Fruit fly (Drosophila melanogaster) whole organism, embryonic: ENCODE results near the gene CG11052.

Experiments used
- Ada2b ChIP-seq: fragments of 200-800 bp; sonication (Bioruptor generic); IDR thresholded peaks from 2 replicates; pipeline ENCODE4 v1.3.6; 2022; ENCODE audit warnings: missing biosample characterization, missing genetic modification characterization
- Aef1 ChIP-seq: fragments of 200-800 bp; sonication (Bioruptor generic); IDR thresholded peaks from 3 replicates; pipeline ENCODE4 v1.3.6; 2022; ENCODE audit warnings: missing biosample characterization, missing genetic modification characterization
- Atf3 ChIP-seq: fragments of 200-800 bp; sonication (Bioruptor generic); optimal IDR thresholded peaks from 3 replicates; lab custom pipeline; 2016; ENCODE audit warnings: missing biosample characterization, missing genetic modification characterization
- CG10209 ChIP-seq: fragments of 200-800 bp; sonication (Bioruptor generic); optimal IDR thresholded peaks from 3 replicates; lab custom pipeline; 2017; ENCODE audit warnings: missing biosample characterization, mild to moderate bottlenecking, missing genetic modification characterization, missing genetic modification reagents
- CG10959 ChIP-seq: fragments of 200-800 bp; sonication (Bioruptor generic); IDR thresholded peaks from 2 replicates; pipeline ENCODE4 v1.3.6; 2022; ENCODE audit warnings: missing biosample characterization, missing genetic modification characterization
- CG11560 ChIP-seq: fragments of 200-800 bp; sonication (Bioruptor generic); IDR thresholded peaks from 3 replicates; pipeline ENCODE4 v1.3.6; 2022; ENCODE audit warnings: missing biosample characterization, missing genetic modification characterization
- CG12659 ChIP-seq: fragments of 200-800 bp; sonication (Bioruptor generic); optimal IDR thresholded peaks from 3 replicates; lab custom pipeline; 2017; ENCODE audit warnings: mild to moderate bottlenecking, missing biosample characterization, missing genetic modification reagents, missing genetic modification characterization
- CG14667 ChIP-seq: fragments of 200-800 bp; sonication (Bioruptor generic); IDR thresholded peaks from 2 replicates; pipeline ENCODE4 v1.3.6; 2022; ENCODE audit warnings: missing biosample characterization, missing genetic modification characterization
- CG16815 ChIP-seq: fragments of 200-800 bp; sonication (Bioruptor generic); optimal IDR thresholded peaks from 3 replicates; lab custom pipeline; 2017; ENCODE audit warnings: missing biosample characterization, mild to moderate bottlenecking, missing genetic modification characterization
- CG17359 ChIP-seq: fragments of 200-800 bp; sonication (Bioruptor generic); optimal IDR thresholded peaks from 3 replicates; lab custom pipeline; 2018; ENCODE audit warnings: missing biosample characterization, mild to moderate bottlenecking, missing genetic modification characterization, moderate library complexity
- CG17829 ChIP-seq: fragments of 200-800 bp; optimal IDR thresholded peaks from 2 replicates; lab custom pipeline; 2019; ENCODE audit warnings: missing biosample characterization, mild to moderate bottlenecking, missing genetic modification characterization, moderate library complexity
- CG18011 ChIP-seq: fragments of 200-800 bp; sonication (Bioruptor generic); optimal IDR thresholded peaks from 2 replicates; lab custom pipeline; 2017; ENCODE audit warnings: missing biosample characterization, missing genetic modification characterization, mild to moderate bottlenecking, moderate library complexity, missing genotype
- CG18599 ChIP-seq: fragments of 200-800 bp; sonication (Bioruptor generic); optimal IDR thresholded peaks from 3 replicates; lab custom pipeline; 2017; ENCODE audit warnings: missing biosample characterization, missing genetic modification characterization, mild to moderate bottlenecking, moderate library complexity, missing genetic modification reagents
- CG31388 ChIP-seq: fragments of 200-800 bp; sonication (Bioruptor generic); optimal IDR thresholded peaks from 2 replicates; lab custom pipeline; 2016; ENCODE audit warnings: missing biosample characterization, missing genetic modification characterization
- CG32772 ChIP-seq: fragments of 200-800 bp; sonication (Bioruptor generic); IDR thresholded peaks from 2 replicates; pipeline ENCODE4 v1.3.6; 2022; ENCODE audit warnings: missing biosample characterization, missing genetic modification characterization
- CG3407 ChIP-seq: fragments of 200-800 bp; sonication (Bioruptor generic); optimal IDR thresholded peaks from 2 replicates; lab custom pipeline; 2018; ENCODE audit warnings: missing biosample characterization, mild to moderate bottlenecking, missing genetic modification characterization
- CG6791 ChIP-seq: fragments of 200-800 bp; sonication (Bioruptor generic); IDR thresholded peaks from 3 replicates; pipeline ENCODE4 v1.3.6; 2022; ENCODE audit warnings: missing biosample characterization, missing genetic modification characterization; ENCODE audit not compliant: partially characterized antibody
- CG7357 ChIP-seq: fragments of 200-800 bp; sonication (Bioruptor generic); IDR thresholded peaks from 3 replicates; pipeline ENCODE4 v1.3.6; 2022; ENCODE audit warnings: missing biosample characterization, missing genetic modification characterization
- CG7786 ChIP-seq: fragments of 200-800 bp; sonication (Bioruptor generic); optimal IDR thresholded peaks from 2 replicates; lab custom pipeline; 2016; ENCODE audit warnings: missing biosample characterization, missing genetic modification characterization
- CG8290 ChIP-seq, 3 experiments: fragments of 200-800 bp; sonication (Bioruptor generic); optimal IDR thresholded peaks; 2 replicates each; lab custom pipeline; 2016 to 2019; ENCODE audit warnings: missing biosample characterization in 3 of 3, missing genetic modification characterization in 3 of 3, mild to moderate bottlenecking in 2 of 3, moderate library complexity in 1 of 3
- CG9609 ChIP-seq: fragments of 200-800 bp; sonication (Bioruptor generic); optimal IDR thresholded peaks from 3 replicates; lab custom pipeline; 2016; ENCODE audit warnings: missing biosample characterization, missing genetic modification characterization
- CTCF ChIP-seq: fragments of 200-800 bp; sonication (Bioruptor generic); optimal IDR thresholded peaks from 2 replicates; lab custom pipeline; 2017; ENCODE audit warnings: missing biosample characterization, mild to moderate bottlenecking, missing genetic modification characterization, moderate library complexity
- Fer3 ChIP-seq: fragments of 200-800 bp; sonication (Bioruptor generic); optimal IDR thresholded peaks from 2 replicates; lab custom pipeline; 2018; ENCODE audit warnings: missing biosample characterization, mild to moderate bottlenecking, missing genetic modification characterization, moderate library complexity
- Gug ChIP-seq: fragments of 200-800 bp; sonication (Bioruptor generic); IDR thresholded peaks from 4 replicates; pipeline ENCODE4 v1.3.6; 2022; ENCODE audit warnings: missing biosample characterization, missing genetic modification characterization
- H15 ChIP-seq: fragments of 200-800 bp; sonication (Bioruptor generic); IDR thresholded peaks from 3 replicates; pipeline ENCODE4 v1.3.6; 2022; ENCODE audit warnings: missing biosample characterization, missing genetic modification characterization
- HLH3B ChIP-seq: fragments of 200-800 bp; sonication (Bioruptor generic); IDR thresholded peaks from 2 replicates; pipeline ENCODE4 v1.3.6; 2022; ENCODE audit warnings: missing biosample characterization, missing genetic modification characterization
- HmgZ ChIP-seq: fragments of 200-800 bp; sonication (Bioruptor generic); optimal IDR thresholded peaks from 2 replicates; lab custom pipeline; 2018; ENCODE audit warnings: missing biosample characterization, mild to moderate bottlenecking, missing genetic modification characterization
- Hr51 ChIP-seq, 2 experiments: fragments of 200-800 bp; sonication (Bioruptor generic); optimal IDR thresholded peaks; 2 replicates in 1 of 2; 3 replicates in 1 of 2; lab custom pipeline; 2016 to 2018; ENCODE audit warnings: missing biosample characterization in 2 of 2, missing genetic modification characterization in 2 of 2, mild to moderate bottlenecking in 1 of 2, moderate library complexity in 1 of 2
- MESR4 ChIP-seq: fragments of 200-800 bp; sonication (Bioruptor generic); optimal IDR thresholded peaks from 2 replicates; lab custom pipeline; 2018; ENCODE audit warnings: missing biosample characterization, mild to moderate bottlenecking, missing genetic modification characterization, moderate library complexity
- Usf ChIP-seq: fragments of 200-800 bp; sonication (Bioruptor generic); optimal IDR thresholded peaks from 2 replicates; lab custom pipeline; 2017; ENCODE audit warnings: missing genotype, missing biosample characterization, missing genetic modification characterization
- az2 ChIP-seq: fragments of 200-800 bp; sonication (Bioruptor generic); optimal IDR thresholded peaks from 3 replicates; lab custom pipeline; 2016; ENCODE audit warnings: missing biosample characterization, missing genetic modification characterization
- bigmax ChIP-seq: fragments of 200-800 bp; sonication (Bioruptor generic); optimal IDR thresholded peaks from 2 replicates; lab custom pipeline; 2018; ENCODE audit warnings: missing biosample characterization, mild to moderate bottlenecking, missing genetic modification characterization
- br ChIP-seq: fragments of >200 bp; optimal IDR thresholded peaks from 2 replicates; lab custom pipeline; 2017
- dmrt99B ChIP-seq: fragments of 200-800 bp; sonication (Bioruptor generic); optimal IDR thresholded peaks from 2 replicates; lab custom pipeline; 2018; ENCODE audit warnings: missing biosample characterization, mild to moderate bottlenecking, missing genetic modification characterization, moderate library complexity
- eyg ChIP-seq: fragments of 200-800 bp; sonication (Bioruptor generic); optimal IDR thresholded peaks from 3 replicates; lab custom pipeline; 2016; ENCODE audit warnings: missing biosample characterization, missing genetic modification characterization
- gro ChIP-seq: fragments of 200-800 bp; sonication (Bioruptor generic); optimal IDR thresholded peaks from 2 replicates; lab custom pipeline; 2016; ENCODE audit warnings: missing biosample characterization, missing genetic modification characterization
- luna ChIP-seq: fragments of 200-800 bp; sonication (Bioruptor generic); optimal IDR thresholded peaks from 2 replicates; lab custom pipeline; 2016; ENCODE audit warnings: missing biosample characterization, missing genetic modification characterization
- org-1 ChIP-seq: fragments of 200-800 bp; sonication (Bioruptor generic); optimal IDR thresholded peaks from 2 replicates; lab custom pipeline; 2017; ENCODE audit warnings: missing biosample characterization, missing genetic modification characterization
- pnt ChIP-seq: fragments of 200-800 bp; sonication (Bioruptor generic); optimal IDR thresholded peaks from 3 replicates; lab custom pipeline; 2016; ENCODE audit warnings: missing biosample characterization, missing genetic modification characterization
- pros ChIP-seq: fragments of 200-800 bp; sonication (Bioruptor generic); optimal IDR thresholded peaks from 3 replicates; lab custom pipeline; 2019; ENCODE audit warnings: missing biosample characterization, mild to moderate bottlenecking, missing genetic modification characterization, moderate library complexity
- rib ChIP-seq: fragments of 200-800 bp; sonication (Bioruptor generic); IDR thresholded peaks from 2 replicates; pipeline ENCODE4 v1.3.6; 2022; ENCODE audit warnings: missing biosample characterization, missing genetic modification characterization
- salm ChIP-seq: fragments of 200-800 bp; sonication (Bioruptor generic); optimal IDR thresholded peaks from 2 replicates; lab custom pipeline; 2018; ENCODE audit warnings: missing biosample characterization, mild to moderate bottlenecking, missing genetic modification characterization
- sd ChIP-seq: fragments of 200-800 bp; sonication (Bioruptor generic); optimal IDR thresholded peaks from 3 replicates; lab custom pipeline; 2018; ENCODE audit warnings: missing biosample characterization, mild to moderate bottlenecking, missing genetic modification characterization, moderate library complexity
- sens ChIP-seq: fragments of 200-800 bp; sonication (Bioruptor generic); peaks from one replicate; lab custom pipeline; 2016; ENCODE audit warnings: missing biosample characterization, missing genetic modification characterization
- seq ChIP-seq: fragments of 200-800 bp; sonication (Bioruptor generic); IDR thresholded peaks from 2 replicates; pipeline ENCODE4 v1.3.6; 2022; ENCODE audit warnings: missing biosample characterization, missing genetic modification characterization
- shn ChIP-seq: fragments of 200-800 bp; sonication (Bioruptor generic); optimal IDR thresholded peaks from 3 replicates; lab custom pipeline; 2016; ENCODE audit warnings: missing biosample characterization, missing genetic modification characterization
- sob ChIP-seq: fragments of 200-800 bp; sonication (Bioruptor generic); IDR thresholded peaks from 2 replicates; pipeline ENCODE4 v1.3.6; 2022; ENCODE audit warnings: missing biosample characterization, missing genetic modification characterization
- sug ChIP-seq: fragments of 200-800 bp; optimal IDR thresholded peaks from 2 replicates; lab custom pipeline; 2019; ENCODE audit warnings: missing biosample characterization, mild to moderate bottlenecking, missing genetic modification characterization, moderate library complexity
- trem ChIP-seq: fragments of 200-800 bp; optimal IDR thresholded peaks from 3 replicates; lab custom pipeline; 2019; ENCODE audit warnings: missing biosample characterization, mild to moderate bottlenecking, missing genetic modification characterization, moderate library complexity
- tup ChIP-seq: fragments of 200-800 bp; sonication (Bioruptor generic); optimal IDR thresholded peaks from 2 replicates; lab custom pipeline; 2016; ENCODE audit warnings: missing biosample characterization, mild to moderate bottlenecking, missing genetic modification characterization, moderate library complexity
- tx ChIP-seq: fragments of 200-800 bp; sonication (Bioruptor generic); optimal IDR thresholded peaks from 2 replicates; lab custom pipeline; 2016; ENCODE audit warnings: missing biosample characterization, missing genetic modification characterization
- zen2 ChIP-seq: fragments of 200-800 bp; sonication (Bioruptor generic); IDR thresholded peaks from 3 replicates; pipeline ENCODE4 v1.3.6; 2022; ENCODE audit warnings: missing biosample characterization, missing genetic modification characterization; ENCODE audit not compliant: partially characterized antibody

Gene CG11052

DNA sequence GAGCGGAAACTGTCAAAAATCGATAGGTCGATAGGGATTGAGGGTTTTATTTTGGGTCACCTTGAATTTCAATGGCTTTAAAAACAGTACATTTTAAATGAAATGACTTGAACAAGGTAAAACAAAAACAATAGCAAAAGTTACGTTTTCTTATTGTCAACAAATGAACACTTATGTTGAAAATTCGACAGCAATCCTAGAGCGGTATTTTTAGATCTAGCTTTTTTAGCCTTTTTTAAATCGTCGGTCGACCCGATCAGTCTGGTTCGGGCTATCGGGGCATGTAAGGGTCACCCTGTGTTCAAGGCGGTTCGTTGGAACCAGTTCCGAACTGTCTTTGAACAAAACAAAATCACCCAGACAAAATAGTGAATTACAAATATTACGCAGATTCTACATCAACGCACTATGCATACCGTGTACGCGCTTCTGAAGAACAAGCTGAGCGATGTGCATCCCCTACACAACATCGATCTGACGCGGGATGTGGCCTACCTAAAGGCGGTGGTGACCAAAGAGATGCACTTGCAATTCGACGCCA is at the start of gene CG11052, which contains the start of gene CG3223 (continued):
- TF ChIP-seq luna (no peak), gro (GFP tag; lab: Kevin White, UChicago) (no peak), CG3407 (no peak), CG14667 (GFP tag; lab: Robert Waterston, UW) (no peak), eyg (GFP tag; lab: Kevin White, UChicago) (no peak), tup (GFP tag; lab: Kevin White, UChicago) (no peak), CG7357 (GFP tag; lab: Robert Waterston, UW) (no peak), dmrt99B (tag; lab: Kevin White, UChicago) (no peak), CG8290 (GFP tag; optimal IDR thresholded peaks at IDR 0.05; lab: Kevin White, UChicago) (no peak), CG8290 (tag; optimal IDR thresholded peaks at IDR 0.05; lab: Kevin White, UChicago) (peak in 1 of 2 experiments; percentile 12), CG17829 (peak; percentile 16), sd (tag; lab: Kevin White, UChicago) (no peak), CG31388 (GFP tag; lab: Kevin White, UChicago) (no peak), bigmax (GFP tag; lab: Kevin White, UChicago) (no peak), sens (GFP tag; lab: Kevin White, UChicago) (peak; percentile 74), tx (GFP tag; lab: Kevin White, UChicago) (no peak), seq (no peak), CG18011 (GFP tag; lab: Kevin White, UChicago) (no peak), CG17359 (no peak), CG18599 (no peak), CG32772 (no peak), CG6791 (0 out of 3 replicates have a peak, but pooled peaks have one; percentile 22), Hr51 (GFP tag; optimal IDR thresholded peaks at IDR 0.05; lab: Kevin White, UChicago) (no peak), salm (peak; percentile 11), br (lab: Kevin White, UChicago) (no peak), sug (tag; lab: Kevin White, UChicago) (peak; percentile 32), Usf (no peak), Fer3 (no peak), Atf3 (GFP tag; lab: Kevin White, UChicago) (no peak), HmgZ (tag; lab: Kevin White, UChicago) (peak; percentile 66), org-1 (GFP tag; lab: Kevin White, UChicago) (no peak), MESR4 (GFP tag; lab: Kevin White, UChicago) (peak; percentile 70), HLH3B (no peak), Gug (GFP tag; lab: Robert Waterston, UW) (no peak), H15 (GFP tag; lab: Robert Waterston, UW) (no peak), pnt (GFP tag; lab: Kevin White, UChicago) (no peak), CG16815 (GFP tag; lab: Kevin White, UChicago) (no peak), az2 (GFP tag; lab: Kevin White, UChicago) (no peak), CG9609 (no peak), Aef1 (no peak), CTCF (GFP tag; lab: Kevin White, UChicago) (peak; percentile 20), CG10209 (no peak), trem (no peak), zen2 (GFP tag; lab: Robert Waterston, UW) (no peak), rib (GFP tag; lab: Robert Waterston, UW) (no peak), sob (no peak), pros (GFP tag; lab: Kevin White, UChicago) (no peak), CG10959 (GFP tag; lab: Robert Waterston, UW) (no peak), Ada2b (GFP tag; lab: Robert Waterston, UW) (no peak), shn (no peak), CG12659 (peak; percentile 64), CG11560 (tag; lab: Robert Waterston, UW) (no peak), CG7786 (GFP tag; lab: Kevin White, UChicago) (peak; percentile 12)
